Worm (Caenorhabditis elegans) whole organism, L1 larva: ENCODE measurements around the gene best-12.

Experiments used
- ama-1 ChIP-seq: fragments of 150-350 bp; optimal IDR thresholded peaks from 2 replicates; lab custom pipeline; 2014
- ceh-82 ChIP-seq, 3 experiments: fragments of 150-350 bp in 1 of 3; sonication (generic microtip) in 2 of 3; optimal IDR thresholded peaks; 2 replicates each; lab custom pipeline; 2014 to 2017; ENCODE audit warnings: missing biosample characterization in 3 of 3, missing genetic modification characterization in 3 of 3
- egl-27 ChIP-seq, 2 experiments: fragments of 150-350 bp in 1 of 2; sonication (generic microtip); optimal IDR thresholded peaks; 3 replicates each; lab custom pipeline; 2017 to 2018; ENCODE audit warnings: missing biosample characterization in 2 of 2, missing genetic modification characterization in 2 of 2, missing genetic modification reagents in 2 of 2
- elt-3 ChIP-seq, 6 experiments: fragments of 150-350 bp in 1 of 6; sonication (generic microtip); optimal IDR thresholded peaks; 2 replicates each; lab custom pipeline; 2017 to 2018; ENCODE audit warnings: missing biosample characterization in 6 of 6, missing genetic modification characterization in 6 of 6, inconsistent platforms in 1 of 6
- grh-1 ChIP-seq: fragments of 200-800 bp; sonication (Bioruptor generic); IDR thresholded peaks from 2 replicates; pipeline ENCODE4 v1.3.6; 2022; ENCODE audit warnings: missing genetic modification reagents, missing genetic modification characterization, missing compliant biosample characterization
- lin-39 ChIP-seq: fragments of 150-350 bp; optimal IDR thresholded peaks from 2 replicates; lab custom pipeline; 2014; ENCODE audit warnings: missing biosample characterization, missing genetic modification reagents, missing genetic modification characterization
- nhr-77 ChIP-seq: fragments of 150-350 bp; optimal IDR thresholded peaks from 2 replicates; lab custom pipeline; 2014; ENCODE audit warnings: missing biosample characterization, missing genetic modification characterization
- nhr-90 ChIP-seq: sonication (generic microtip); optimal IDR thresholded peaks from 2 replicates; lab custom pipeline; 2016; ENCODE audit warnings: mild to moderate bottlenecking, missing genetic modification characterization, missing compliant biosample characterization; ENCODE audit not compliant: poor library complexity
- pag-3 ChIP-seq: sonication (generic microtip); optimal IDR thresholded peaks from 2 replicates; lab custom pipeline; 2017; ENCODE audit warnings: missing genetic modification characterization, mild to moderate bottlenecking, missing compliant biosample characterization, antibody characterized with exemption, borderline replicate concordance; ENCODE audit not compliant: insufficient read depth
- skn-1 ChIP-seq: fragments of 150-350 bp; optimal IDR thresholded peaks from 2 replicates; lab custom pipeline; 2014; ENCODE audit warnings: missing biosample characterization, missing genetic modification characterization
- snpc-4 ChIP-seq: fragments of 150-350 bp; optimal IDR thresholded peaks from 2 replicates; lab custom pipeline; 2014; ENCODE audit warnings: missing biosample characterization, missing genetic modification characterization
- zag-1 ChIP-seq: fragments of 150-350 bp; optimal IDR thresholded peaks from 2 replicates; lab custom pipeline; 2014; ENCODE audit warnings: missing biosample characterization, missing genetic modification characterization
- ztf-11 ChIP-seq, 2 experiments: sonication (generic microtip); optimal IDR thresholded peaks; 2 replicates each; lab custom pipeline; 2016 to 2017; ENCODE audit warnings: missing genetic modification characterization in 2 of 2, missing biosample characterization in 1 of 2, missing compliant biosample characterization in 1 of 2

ce11 chrV:16023559-16023958 lies 25.7 kb upstream of the best-12 start:
- TF ChIP-seq ceh-82 (tag; optimal IDR thresholded peaks at IDR 0.05; lab: Kevin White, UChicago) (no peak), snpc-4 (no peak), ztf-11 (tag; optimal IDR thresholded peaks at IDR 0.05; lab: Kevin White, UChicago) (no peak), zag-1 (tag; lab: Kevin White, UChicago) (no peak), grh-1 (GFP tag; lab: Robert Waterston, UW) (no peak), elt-3 (tag; optimal IDR thresholded peaks at IDR 0.05; lab: Kevin White, UChicago) (no peak), pag-3 (tag; lab: Kevin White, UChicago) (no peak), nhr-90 (tag; lab: Kevin White, UChicago) (no peak), lin-39 (tag; lab: Kevin White, UChicago) (no peak), ama-1 (lab: Kevin White, UChicago) (no peak), egl-27 (tag; optimal IDR thresholded peaks at IDR 0.05; lab: Kevin White, UChicago) (no peak), skn-1 (tag; lab: Kevin White, UChicago) (no peak), nhr-77 (tag; lab: Kevin White, UChicago) (no peak)
